Worm (Caenorhabditis elegans) whole organism, midembryonic: Measurements from ENCODE around the gene Y32G9A.5.

Experiments used
- T22C8.4 ChIP-seq: fragments of 200-800 bp; sonication (Bioruptor generic); IDR thresholded peaks from 2 replicates; pipeline ENCODE4 v1.3.6; 2022; ENCODE audit warnings: missing genetic modification characterization, missing compliant biosample characterization
- cog-1 ChIP-seq: sonication (generic microtip); optimal IDR thresholded peaks from 2 replicates; lab custom pipeline; 2016; ENCODE audit warnings: missing genetic modification characterization, missing compliant biosample characterization
- flt-1 ChIP-seq: fragments of 200-800 bp; sonication (Bioruptor generic); IDR thresholded peaks from 2 replicates; pipeline ENCODE4 v1.3.6; 2022; ENCODE audit warnings: missing genetic modification characterization, missing compliant biosample characterization
- klf-2 ChIP-seq: fragments of 200-800 bp; sonication (Bioruptor generic); conservative IDR thresholded peaks from 2 replicates; pipeline ENCODE4 v1.3.6; 2022; ENCODE audit warnings: missing genetic modification reagents, missing genetic modification characterization, missing compliant biosample characterization
- med-1 ChIP-seq: sonication (generic microtip); optimal IDR thresholded peaks from 2 replicates; lab custom pipeline; 2017; ENCODE audit warnings: missing genetic modification characterization, mild to moderate bottlenecking, missing compliant biosample characterization, antibody characterized with exemption, missing genetic modification reagents; ENCODE audit not compliant: insufficient read depth
- ref-1 ChIP-seq: fragments of 200-800 bp; sonication (Bioruptor generic); conservative IDR thresholded peaks from 2 replicates; pipeline ENCODE4 v1.3.6; 2022; ENCODE audit warnings: missing genetic modification reagents, missing genetic modification characterization, missing compliant biosample characterization
- tab-1 ChIP-seq: fragments of 200-800 bp; sonication (Bioruptor generic); IDR thresholded peaks from 2 replicates; pipeline ENCODE4 v1.3.6; 2022; ENCODE audit warnings: missing genetic modification characterization, missing compliant biosample characterization
- ztf-23 ChIP-seq: fragments of 200-800 bp; sonication (Bioruptor generic); IDR thresholded peaks from 2 replicates; pipeline ENCODE4 v1.3.6; 2022; ENCODE audit warnings: missing genetic modification reagents, missing genetic modification characterization, missing compliant biosample characterization
- ztf-29 ChIP-seq: fragments of 200-800 bp; sonication (Bioruptor generic); IDR thresholded peaks from 2 replicates; pipeline ENCODE4 v1.3.6; 2022; ENCODE audit warnings: missing genetic modification reagents, missing genetic modification characterization, missing compliant biosample characterization

Gene Y32G9A.5

DNA sequence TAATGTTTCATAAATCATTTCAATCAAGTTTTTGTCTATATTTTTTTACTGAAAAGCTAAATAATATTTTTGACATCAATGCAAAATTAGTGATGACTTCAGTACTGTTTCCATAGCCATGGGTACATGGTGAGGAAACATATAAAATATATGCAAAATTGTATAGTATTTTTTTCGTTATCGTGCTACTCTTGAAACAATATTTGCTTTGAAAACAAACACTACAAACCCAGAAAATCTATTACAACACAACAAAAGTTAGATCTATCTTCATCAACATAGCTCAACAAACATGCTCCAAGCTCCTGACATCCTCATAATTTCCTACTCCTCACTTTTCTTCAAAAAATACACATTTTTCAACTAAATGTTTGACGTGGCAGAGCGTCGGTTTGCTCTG is 1.1 kb downstream of the Y32G9A.5 start, which contains the start of gene srp-3:
Gene srp-3 (plus strand): TSS at position 301 of the 400 bp plus-strand sequence.
- TF ChIP-seq med-1 (GFP tag; lab: Kevin White, UChicago), result no peak
- TF ChIP-seq tab-1 (GFP tag; lab: Robert Waterston, UW), result no peak
- no peak for TF ChIP-seq ref-1 (GFP tag; lab: Robert Waterston, UW)
- no peak for TF ChIP-seq klf-2 (GFP tag; lab: Robert Waterston, UW)
- no peak for TF ChIP-seq ztf-23 (GFP tag; lab: Robert Waterston, UW)
- TF ChIP-seq flt-1, result no peak
- no peak for TF ChIP-seq cog-1
- TF ChIP-seq T22C8.4 (GFP tag; lab: Robert Waterston, UW), result no peak
- no peak for TF ChIP-seq ztf-29 (GFP tag; lab: Robert Waterston, UW)

DNA sequence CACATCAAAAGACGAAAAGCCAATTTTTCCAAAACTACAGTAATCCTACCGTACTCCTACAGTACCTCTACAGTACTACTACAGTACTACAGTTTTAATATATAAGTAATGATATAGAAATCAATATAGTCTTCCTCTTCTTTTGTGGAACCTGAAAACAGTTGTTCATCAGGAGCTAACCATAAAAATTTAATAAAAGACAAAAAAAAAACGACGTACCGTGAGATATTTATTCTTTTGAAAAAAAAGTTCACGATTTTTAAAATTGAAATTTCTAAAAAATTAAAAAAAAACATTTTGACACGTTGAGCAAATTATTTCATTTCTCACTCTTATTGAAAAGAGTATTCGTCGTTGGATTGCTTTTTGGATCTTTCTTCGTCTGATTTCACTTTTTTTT is 3.7 kb downstream of the Y32G9A.5 start, which contains the start of gene Y32G9A.3:
Gene Y32G9A.3 (plus strand): TSS at position 301 of the 400 bp plus-strand sequence.
- no peak for TF ChIP-seq ztf-29 (GFP tag; lab: Robert Waterston, UW)

DNA sequence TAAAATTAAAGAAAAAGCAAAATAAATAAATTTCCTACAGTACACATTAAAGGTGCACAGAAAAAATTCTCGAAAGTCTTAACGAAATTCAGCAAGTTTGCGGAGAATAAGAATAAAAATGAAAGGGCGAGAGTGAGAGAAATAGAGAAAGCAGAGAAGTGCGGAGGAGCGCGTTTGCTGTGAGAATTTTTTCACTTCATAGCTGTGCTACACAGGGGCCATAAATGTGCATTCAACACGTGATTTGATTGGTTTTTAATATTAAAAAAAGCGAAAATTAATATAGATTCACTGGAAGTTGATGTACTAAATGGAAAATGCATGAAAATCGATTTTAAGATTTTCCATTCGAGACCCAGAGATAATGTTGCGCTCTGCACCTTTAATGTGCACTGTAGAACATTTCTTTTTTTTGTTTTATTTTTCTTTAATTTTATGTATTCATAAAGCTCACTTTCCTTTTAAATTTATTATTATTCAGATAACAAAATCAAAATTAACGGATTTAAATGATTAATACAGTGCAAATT is 10.6 kb downstream of the Y32G9A.5 start, which contains the start of gene Y32G9A.2:
Gene Y32G9A.2 (plus strand): TSS at position 480 of the 530 bp plus-strand sequence.
- TF ChIP-seq ztf-29 (GFP tag; lab: Robert Waterston, UW), result no peak
- no peak for TF ChIP-seq T22C8.4 (GFP tag; lab: Robert Waterston, UW)
- no peak for TF ChIP-seq cog-1
- TF ChIP-seq ref-1 (GFP tag; lab: Robert Waterston, UW), result no peak
- TF ChIP-seq tab-1 (GFP tag; lab: Robert Waterston, UW), result no peak
- no peak for TF ChIP-seq med-1 (GFP tag; lab: Kevin White, UChicago)
- TF ChIP-seq flt-1, result no peak

DNA sequence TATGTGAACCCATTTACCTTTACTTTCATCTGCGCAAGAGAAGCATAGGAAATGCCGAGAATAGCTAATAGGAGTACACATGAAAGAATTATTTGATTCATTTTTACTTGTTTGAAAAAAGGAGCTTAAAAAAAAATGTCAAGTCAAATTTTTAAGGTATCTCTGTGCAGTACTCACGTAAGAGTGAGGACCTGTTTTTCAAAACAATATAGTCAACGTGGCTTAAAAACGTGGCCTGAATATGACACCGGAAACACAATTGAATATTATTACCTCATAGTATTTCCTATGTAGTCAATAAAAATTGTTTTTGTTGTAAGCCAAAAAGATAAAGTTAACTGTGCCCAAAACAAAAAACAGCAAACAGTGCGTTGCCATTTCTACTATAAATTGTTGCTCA is 12.7 kb downstream of the Y32G9A.5 start, which contains the start of gene Y32G9A.12:
Gene Y32G9A.12 (minus strand): TSS at position 101 of the 400 bp plus-strand sequence.
- TF ChIP-seq med-1 (GFP tag; lab: Kevin White, UChicago), result no peak
- TF ChIP-seq ztf-29 (GFP tag; lab: Robert Waterston, UW), result no peak
- no peak for TF ChIP-seq ref-1 (GFP tag; lab: Robert Waterston, UW)
- TF ChIP-seq klf-2 (GFP tag; lab: Robert Waterston, UW), result no peak
- no peak for TF ChIP-seq ztf-23 (GFP tag; lab: Robert Waterston, UW)
- TF ChIP-seq T22C8.4 (GFP tag; lab: Robert Waterston, UW), result no peak
- TF ChIP-seq flt-1, result no peak
- TF ChIP-seq cog-1, result no peak
- no peak for TF ChIP-seq tab-1 (GFP tag; lab: Robert Waterston, UW)

DNA sequence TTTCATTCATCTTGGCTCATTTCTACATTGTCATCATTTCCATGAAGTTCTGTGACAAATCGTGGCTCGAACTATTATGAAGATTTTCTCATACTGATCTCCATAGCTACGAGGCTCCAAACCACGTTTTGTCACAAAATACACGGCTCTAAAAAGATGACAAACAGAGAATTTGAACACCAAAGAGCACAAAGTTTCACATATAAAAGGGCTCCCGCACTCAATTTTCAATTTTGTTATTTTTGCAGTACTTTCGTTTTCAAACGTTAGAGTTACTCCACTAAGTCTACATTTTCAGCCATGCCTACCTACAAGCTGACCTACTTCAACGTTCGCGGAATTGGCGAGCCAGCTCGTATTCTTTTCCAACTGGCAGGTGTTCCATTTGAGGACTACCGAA is 13.9 kb downstream of the Y32G9A.5 start, which contains the start of gene gst-37:
Gene gst-37 (plus strand): TSS at position 301 of the 400 bp plus-strand sequence.
- TF ChIP-seq cog-1 (no peak), ref-1 (GFP tag; lab: Robert Waterston, UW) (no peak), flt-1 (no peak), klf-2 (GFP tag; lab: Robert Waterston, UW) (no peak), T22C8.4 (GFP tag; lab: Robert Waterston, UW) (no peak), ztf-23 (GFP tag; lab: Robert Waterston, UW) (no peak)

DNA sequence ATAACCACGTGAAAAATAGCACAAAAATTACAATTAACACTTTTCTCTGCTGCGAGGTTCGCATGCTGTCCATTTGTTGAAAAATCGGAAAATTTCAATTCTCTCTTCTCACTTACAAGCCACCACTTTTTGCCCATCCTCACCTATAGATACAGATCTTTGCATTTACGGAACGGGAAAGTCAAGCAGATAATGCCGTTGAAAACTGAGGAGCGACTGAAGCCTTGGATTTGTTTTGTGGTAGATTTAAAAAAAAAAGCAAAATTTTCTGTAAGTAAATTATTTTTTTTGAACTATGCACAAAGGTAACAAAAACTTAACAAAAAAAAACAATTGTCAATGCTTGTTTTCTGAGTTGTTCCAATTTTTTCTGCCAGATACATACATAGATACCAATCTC is 18.0 kb downstream of the Y32G9A.5 start, which contains the start of gene T06A1.1:
Gene T06A1.1 (minus strand): TSS at position 101 of the 400 bp plus-strand sequence.
- TF ChIP-seq tab-1 (GFP tag; lab: Robert Waterston, UW), result no peak
- no peak for TF ChIP-seq ztf-29 (GFP tag; lab: Robert Waterston, UW)
- no peak for TF ChIP-seq med-1 (GFP tag; lab: Kevin White, UChicago)
- TF ChIP-seq ztf-23 (GFP tag; lab: Robert Waterston, UW), result no peak
- no peak for TF ChIP-seq T22C8.4 (GFP tag; lab: Robert Waterston, UW)

DNA sequence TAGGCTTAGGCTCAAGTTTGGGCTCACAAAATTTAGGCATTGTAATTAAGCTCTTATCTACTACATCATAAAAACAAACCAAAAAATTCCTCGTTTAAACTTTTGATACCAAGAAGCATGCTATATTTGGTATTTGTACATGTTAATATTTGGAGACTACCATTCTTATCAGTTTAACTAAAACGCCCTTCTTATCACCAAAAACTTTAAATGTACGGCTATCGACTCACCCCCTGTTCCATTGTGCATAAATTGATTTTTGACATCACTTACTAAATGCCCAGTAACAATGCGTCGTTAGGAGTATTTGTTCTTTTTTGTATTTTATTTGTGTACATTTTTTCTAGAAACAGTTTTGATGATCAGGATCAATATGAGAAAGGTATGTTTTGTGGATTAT is 19.6 kb downstream of the Y32G9A.5 start, which contains the start of gene T06A1.5:
Gene T06A1.5 (plus strand): TSS at position 209 of the 400 bp plus-strand sequence.
- TF ChIP-seq tab-1 (GFP tag; lab: Robert Waterston, UW), result no peak
- no peak for TF ChIP-seq cog-1
- TF ChIP-seq T22C8.4 (GFP tag; lab: Robert Waterston, UW), result no peak
- TF ChIP-seq klf-2 (GFP tag; lab: Robert Waterston, UW), result no peak
- no peak for TF ChIP-seq ztf-29 (GFP tag; lab: Robert Waterston, UW)
- no peak for TF ChIP-seq med-1 (GFP tag; lab: Kevin White, UChicago)
- no peak for TF ChIP-seq ref-1 (GFP tag; lab: Robert Waterston, UW)
- no peak for TF ChIP-seq ztf-23 (GFP tag; lab: Robert Waterston, UW)
- no peak for TF ChIP-seq flt-1

DNA sequence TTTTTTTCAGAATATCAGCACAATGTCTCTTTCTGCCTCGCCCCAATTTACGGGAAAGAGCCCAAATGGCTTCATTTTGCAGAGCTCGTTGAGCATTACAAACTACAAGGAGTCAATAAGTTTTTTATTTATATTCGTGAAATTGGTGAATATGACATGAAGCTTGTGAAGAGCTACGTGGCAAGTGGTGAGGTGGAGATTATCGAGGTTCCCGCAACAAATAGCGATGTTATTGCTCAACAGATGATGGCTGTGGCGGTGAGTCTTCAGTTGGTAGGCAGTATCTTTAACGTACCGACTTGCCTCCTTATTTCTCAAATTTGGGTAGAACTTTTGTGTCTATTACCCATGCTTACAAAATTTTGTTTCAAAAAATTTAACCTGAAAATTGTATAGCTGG is 21.0 kb downstream of the Y32G9A.5 start:
- no peak for TF ChIP-seq ztf-23 (GFP tag; lab: Robert Waterston, UW)
- TF ChIP-seq klf-2 (GFP tag; lab: Robert Waterston, UW), result no peak
- TF ChIP-seq ztf-29 (GFP tag; lab: Robert Waterston, UW), result no peak
- TF ChIP-seq ref-1 (GFP tag; lab: Robert Waterston, UW), result no peak
- TF ChIP-seq T22C8.4 (GFP tag; lab: Robert Waterston, UW), result no peak
- TF ChIP-seq cog-1, result no peak
- no peak for TF ChIP-seq tab-1 (GFP tag; lab: Robert Waterston, UW)
- no peak for TF ChIP-seq med-1 (GFP tag; lab: Kevin White, UChicago)
- no peak for TF ChIP-seq flt-1

DNA sequence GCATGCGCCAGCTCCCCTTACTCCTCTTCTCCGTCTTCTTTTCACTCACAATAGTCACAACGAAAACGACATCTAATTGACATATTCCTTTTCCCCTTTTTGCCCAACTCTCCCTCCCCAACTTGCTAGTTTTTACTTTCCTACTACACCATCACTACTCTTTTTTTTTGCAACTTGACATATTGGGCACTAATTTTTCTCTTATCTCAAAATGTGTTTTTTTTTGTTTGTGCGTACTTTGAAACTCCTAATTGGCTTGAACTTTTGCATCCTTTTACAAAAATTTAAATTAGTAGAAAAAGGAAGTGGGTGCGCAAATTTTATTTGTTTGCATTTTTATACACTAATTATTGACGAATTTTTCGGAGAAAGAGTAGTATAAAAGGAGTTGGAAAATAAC is 28.0 kb downstream of the Y32G9A.5 start:
- TF ChIP-seq tab-1 (GFP tag; lab: Robert Waterston, UW), result no peak
- TF ChIP-seq ztf-29 (GFP tag; lab: Robert Waterston, UW), result no peak
- TF ChIP-seq med-1 (GFP tag; lab: Kevin White, UChicago), result no peak
- no peak for TF ChIP-seq T22C8.4 (GFP tag; lab: Robert Waterston, UW)
- no peak for TF ChIP-seq ztf-23 (GFP tag; lab: Robert Waterston, UW)
- TF ChIP-seq flt-1, result no peak
- TF ChIP-seq ref-1 (GFP tag; lab: Robert Waterston, UW), result no peak
- no peak for TF ChIP-seq cog-1
